Worm (Caenorhabditis elegans) whole organism, L4 larva: Measurements from ENCODE around the gene K11H3.5.

Source experiments
- D1046.2 ChIP-seq: fragments of 200-800 bp; sonication (Bioruptor generic); IDR thresholded peaks from 2 replicates; pipeline ENCODE4 v1.3.6; 2022; ENCODE audit warnings: missing genetic modification characterization, missing compliant biosample characterization
- T20F7.1 ChIP-seq: fragments of 200-800 bp; sonication (Bioruptor generic); optimal IDR thresholded peaks from 2 replicates; lab custom pipeline; 2018; ENCODE audit warnings: mild to moderate bottlenecking, missing genetic modification characterization, missing compliant biosample characterization
- Y75B8A.6 ChIP-seq: fragments of 200-800 bp; sonication (Bioruptor generic); IDR thresholded peaks from 2 replicates; pipeline ENCODE4 v1.3.6; 2022; ENCODE audit warnings: missing genetic modification reagents, missing genetic modification characterization, missing compliant biosample characterization
- aha-1 ChIP-seq: fragments of 150-350 bp; peaks from one replicate; lab custom pipeline; 2014; ENCODE audit warnings: missing biosample characterization, missing genetic modification characterization
- ama-1 ChIP-seq: fragments of 150-350 bp; optimal IDR thresholded peaks from 2 replicates; lab custom pipeline; 2014; ENCODE audit warnings: inconsistent platforms, mixed read lengths
- attf-4 ChIP-seq: sonication (generic microtip); optimal IDR thresholded peaks from 3 replicates; lab custom pipeline; 2017; ENCODE audit warnings: missing biosample characterization, missing genetic modification characterization
- ceh-28 ChIP-seq: fragments of 150-350 bp; optimal IDR thresholded peaks from 2 replicates; lab custom pipeline; 2014; ENCODE audit warnings: missing biosample characterization, missing genetic modification reagents, missing genetic modification characterization
- ctbp-1 ChIP-seq: fragments of 200-800 bp; sonication (Bioruptor generic); IDR thresholded peaks from 2 replicates; pipeline ENCODE4 v1.3.6; 2022; ENCODE audit warnings: missing genetic modification reagents, missing genetic modification characterization, missing compliant biosample characterization
- daf-16 ChIP-seq, 3 experiments: sonication (generic microtip); optimal IDR thresholded peaks; 2 replicates each; lab custom pipeline; 2016 to 2017; ENCODE audit warnings: missing genetic modification characterization in 3 of 3, missing genetic modification reagents in 3 of 3, mild to moderate bottlenecking in 2 of 3, missing compliant biosample characterization in 2 of 3, missing biosample characterization in 1 of 3, moderate library complexity in 1 of 3
- dmd-6 ChIP-seq: fragments of 200-800 bp; sonication (Bioruptor generic); IDR thresholded peaks from 2 replicates; pipeline ENCODE4 v1.3.6; 2022; ENCODE audit warnings: missing genetic modification reagents, missing genetic modification characterization, missing compliant biosample characterization
- dpl-1 ChIP-seq: fragments of 150-350 bp; optimal IDR thresholded peaks from 2 replicates; lab custom pipeline; 2014; ENCODE audit warnings: missing biosample characterization, missing genetic modification reagents, missing genetic modification characterization
- dve-1 ChIP-seq: sonication (generic microtip); optimal IDR thresholded peaks from 2 replicates; lab custom pipeline; 2017; ENCODE audit warnings: antibody characterized with exemption, mild to moderate bottlenecking, missing genetic modification characterization, missing compliant biosample characterization; ENCODE audit not compliant: insufficient read depth
- hlh-11 ChIP-seq: fragments of 200-800 bp; sonication (Bioruptor generic); optimal IDR thresholded peaks from 2 replicates; lab custom pipeline; 2018; ENCODE audit warnings: mild to moderate bottlenecking, missing genetic modification characterization, missing compliant biosample characterization
- hlh-30 ChIP-seq: sonication (generic microtip); optimal IDR thresholded peaks from 2 replicates; lab custom pipeline; 2017; ENCODE audit warnings: antibody characterized with exemption, mild to moderate bottlenecking, missing genetic modification characterization, missing compliant biosample characterization; ENCODE audit not compliant: insufficient read depth
- lim-7 ChIP-seq: fragments of 200-800 bp; sonication (Bioruptor generic); IDR thresholded peaks from 2 replicates; pipeline ENCODE4 v1.3.6; 2022; ENCODE audit warnings: missing genetic modification characterization, missing compliant biosample characterization
- lin-1 ChIP-seq: fragments of 200-800 bp; sonication (Bioruptor generic); IDR thresholded peaks from 2 replicates; pipeline ENCODE4 v1.3.6; 2022; ENCODE audit warnings: missing genetic modification reagents, missing genetic modification characterization, missing compliant biosample characterization
- lin-38 ChIP-seq: fragments of 200-800 bp; sonication (Bioruptor generic); IDR thresholded peaks from 2 replicates; pipeline ENCODE4 v1.3.6; 2022; ENCODE audit warnings: missing genetic modification reagents, missing genetic modification characterization, missing compliant biosample characterization
- lsy-2 ChIP-seq, 2 experiments: fragments of 150-350 bp in 1 of 2; sonication (generic microtip) in 1 of 2; optimal IDR thresholded peaks; 2 replicates each; lab custom pipeline; 2014 to 2017; ENCODE audit warnings: missing biosample characterization in 2 of 2, missing genetic modification characterization in 2 of 2
- mdl-1 ChIP-seq, 2 experiments: fragments of 150-350 bp in 1 of 2; sonication (generic microtip) in 1 of 2; optimal IDR thresholded peaks; 2 replicates each; lab custom pipeline; 2014 to 2017; ENCODE audit warnings: missing biosample characterization in 2 of 2, missing genetic modification characterization in 2 of 2
- mep-1 ChIP-seq: fragments of 150-350 bp; sonication (generic microtip); optimal IDR thresholded peaks from 3 replicates; lab custom pipeline; 2014; ENCODE audit warnings: missing biosample characterization, missing genetic modification characterization
- mes-2 ChIP-seq: sonication (generic microtip); optimal IDR thresholded peaks from 2 replicates; lab custom pipeline; 2016; ENCODE audit warnings: missing genotype, mild to moderate bottlenecking, missing genetic modification characterization, missing compliant biosample characterization; ENCODE audit not compliant: poor library complexity, severe bottlenecking
- mxl-2 ChIP-seq: fragments of 200-800 bp; sonication (Bioruptor generic); conservative IDR thresholded peaks from 2 replicates; pipeline ENCODE4 v1.3.6; 2022; ENCODE audit warnings: missing genetic modification reagents, missing genetic modification characterization, missing compliant biosample characterization
- nhr-111 ChIP-seq: fragments of 200-800 bp; sonication (Bioruptor generic); optimal IDR thresholded peaks from 2 replicates; lab custom pipeline; 2018; ENCODE audit warnings: mild to moderate bottlenecking, missing genetic modification characterization, missing compliant biosample characterization
- nhr-6 ChIP-seq: fragments of 150-350 bp; optimal IDR thresholded peaks from 2 replicates; lab custom pipeline; 2014; ENCODE audit warnings: missing biosample characterization, missing genetic modification characterization
- nhr-77 ChIP-seq: fragments of 150-350 bp; optimal IDR thresholded peaks from 2 replicates; lab custom pipeline; 2014; ENCODE audit warnings: missing biosample characterization, missing genetic modification characterization
- pha-4 ChIP-seq, 2 experiments: fragments of 150-350 bp in 1 of 2; fragments of 200-800 bp in 1 of 2; sonication (Bioruptor generic) in 1 of 2; IDR thresholded peaks in 1 of 2; optimal IDR thresholded peaks in 1 of 2; 2 replicates each; pipeline versions ENCODE4 v1.3.6 to Lab custom; 2014 to 2022; ENCODE audit warnings: missing genetic modification characterization in 2 of 2, missing genetic modification reagents in 2 of 2, missing biosample characterization in 1 of 2, missing compliant biosample characterization in 1 of 2
- rbr-2 ChIP-seq: sonication (generic microtip); optimal IDR thresholded peaks from 2 replicates; lab custom pipeline; 2016; ENCODE audit warnings: missing genotype, missing genetic modification characterization, missing compliant biosample characterization
- saeg-2 ChIP-seq: fragments of 200-800 bp; sonication (Bioruptor generic); IDR thresholded peaks from 2 replicates; pipeline ENCODE4 v1.3.6; 2022; ENCODE audit warnings: missing genetic modification reagents, missing genetic modification characterization, missing compliant biosample characterization
- spr-1 ChIP-seq: sonication (generic microtip); optimal IDR thresholded peaks from 2 replicates; lab custom pipeline; 2016; ENCODE audit warnings: mild to moderate bottlenecking, missing genetic modification characterization, missing compliant biosample characterization
- spr-3 ChIP-seq: fragments of 200-800 bp; sonication (Bioruptor generic); optimal IDR thresholded peaks from 2 replicates; lab custom pipeline; 2018; ENCODE audit warnings: mild to moderate bottlenecking, missing genetic modification characterization, missing compliant biosample characterization
- unc-130 ChIP-seq: sonication (generic microtip); optimal IDR thresholded peaks from 2 replicates; lab custom pipeline; 2016; ENCODE audit warnings: missing genetic modification reagents, missing genetic modification characterization, missing compliant biosample characterization
- unc-62 ChIP-seq, 3 experiments: fragments of 150-350 bp in 1 of 3; sonication (generic microtip); optimal IDR thresholded peaks in 2 of 3; peaks in 1 of 3; 1 replicate in 1 of 3; 2 replicates in 2 of 3; lab custom pipeline; 2014 to 2017; ENCODE audit warnings: missing biosample characterization in 3 of 3, missing genetic modification characterization in 3 of 3, missing genetic modification reagents in 3 of 3, missing genotype in 1 of 3
- zip-11 ChIP-seq: fragments of 200-800 bp; sonication (Bioruptor generic); IDR thresholded peaks from 2 replicates; pipeline ENCODE4 v1.3.6; 2022; ENCODE audit warnings: missing genetic modification characterization, missing compliant biosample characterization
- ztf-11 ChIP-seq: fragments of 150-350 bp; optimal IDR thresholded peaks from 2 replicates; lab custom pipeline; 2014; ENCODE audit warnings: missing biosample characterization, missing genetic modification characterization
- ztf-7 ChIP-seq: fragments of 150-350 bp; optimal IDR thresholded peaks from 2 replicates; lab custom pipeline; 2014; ENCODE audit warnings: missing biosample characterization, missing genetic modification characterization

Gene K11H3.5

DNA sequence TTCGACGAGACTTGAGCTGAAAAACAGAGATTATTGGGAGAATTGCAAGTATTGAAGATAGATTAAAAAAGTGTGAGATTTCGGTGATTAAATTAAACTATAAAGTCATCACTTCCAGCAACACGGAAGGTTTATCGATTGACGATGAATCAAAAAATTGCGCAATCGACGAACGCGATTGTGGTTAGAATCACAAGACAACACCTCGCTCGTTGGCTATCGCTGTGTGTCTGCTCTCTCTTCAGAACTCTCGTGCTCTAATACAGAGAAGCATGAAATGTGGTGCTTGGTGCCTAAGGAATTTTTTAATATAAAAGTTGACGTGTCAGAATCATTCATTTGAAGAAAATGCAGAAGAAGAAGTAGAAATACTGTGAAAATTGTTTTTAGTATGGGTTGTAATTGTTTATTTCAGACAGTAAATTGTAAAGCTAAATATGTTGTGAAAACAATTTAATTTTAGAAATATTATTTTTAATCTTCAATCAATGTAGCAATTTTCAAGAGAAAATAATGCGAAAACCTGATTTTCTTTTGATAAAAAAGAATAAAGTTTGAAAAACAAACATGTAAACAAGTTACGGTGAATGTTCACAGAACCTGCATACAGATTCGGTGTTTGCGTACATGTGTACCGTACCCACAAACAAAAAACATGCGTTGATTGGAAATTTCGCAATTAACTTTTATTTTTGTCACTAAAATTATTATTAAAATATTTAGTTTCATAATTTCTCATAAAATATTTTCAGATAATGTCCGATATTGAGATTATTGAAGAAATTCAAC, 16.2 kb upstream of the K11H3.5 start, which contains the start of the genes ZK632.10 and ZK632.11:
Gene ZK632.10, minus strand, starts transcription at position 560 of the 789 bp plus-strand sequence.
Gene ZK632.11, plus strand, starts transcription at position 753 of the 789 bp plus-strand sequence.
- peak; percentile 40 for TF ChIP-seq dpl-1 (GFP tag; lab: Kevin White, UChicago)
- no peak for TF ChIP-seq Y75B8A.6
- TF ChIP-seq ztf-11 (tag; lab: Kevin White, UChicago): no peak
- TF ChIP-seq hlh-11 (tag; lab: Kevin White, UChicago): peak; percentile 26
- TF ChIP-seq spr-1 (tag; lab: Kevin White, UChicago): no peak
- peak; percentile 89 for TF ChIP-seq hlh-30 (tag; lab: Kevin White, UChicago)
- peak; percentile 16; the same call in 1 of the 2 replicates for TF ChIP-seq lim-7
- peak; percentile 28 for TF ChIP-seq ztf-7 (tag; lab: Kevin White, UChicago)
- peak; percentile 34 for TF ChIP-seq lin-38 (GFP tag; lab: Robert Waterston, UW)
- peak in 1 of 2 experiments; percentile 27 for TF ChIP-seq daf-16 (GFP tag; optimal IDR thresholded peaks at IDR 0.05; lab: Kevin White, UChicago)
- TF ChIP-seq daf-16 (tag; optimal IDR thresholded peaks at IDR 0.05; lab: Kevin White, UChicago): peak; percentile 93
- peak; percentile 6 for TF ChIP-seq rbr-2 (tag; lab: Kevin White, UChicago)
- TF ChIP-seq mes-2 (tag; lab: Kevin White, UChicago): peak; percentile 80
- TF ChIP-seq unc-62 (GFP tag; optimal IDR thresholded peaks at IDR 0.05 in 1 of 2; lab: Kevin White, UChicago): peak in 1 of 2 experiments; percentile 74
- no peak for TF ChIP-seq unc-62 (tag; optimal IDR thresholded peaks at IDR 0.05; lab: Kevin White, UChicago)
- TF ChIP-seq nhr-77 (tag; lab: Kevin White, UChicago): no peak
- peak; percentile 32 for TF ChIP-seq T20F7.1
- peak; percentile 44 for TF ChIP-seq dve-1 (tag; lab: Kevin White, UChicago)
- no peak for TF ChIP-seq D1046.2
- TF ChIP-seq ctbp-1 (GFP tag; lab: Robert Waterston, UW): 0 out of 2 replicates have a peak, but pooled peaks have one; percentile 28
- no peak for TF ChIP-seq ama-1 (lab: Kevin White, UChicago)
- no peak for TF ChIP-seq pha-4 (GFP tag; IDR thresholded peaks at IDR 0.05; lab: Robert Waterston, UW)
- TF ChIP-seq pha-4 (tag; optimal IDR thresholded peaks at IDR 0.05; lab: Kevin White, UChicago): peak; percentile 87
- TF ChIP-seq mep-1 (tag; lab: Kevin White, UChicago): peak; percentile 53
- no peak for TF ChIP-seq nhr-111
- peak; percentile 61 to 98 for TF ChIP-seq lsy-2 (tag; optimal IDR thresholded peaks at IDR 0.05; lab: Kevin White, UChicago)
- peak; percentile 52 for TF ChIP-seq dmd-6 (GFP tag; lab: Robert Waterston, UW)
- TF ChIP-seq mdl-1 (tag; optimal IDR thresholded peaks at IDR 0.05; lab: Kevin White, UChicago): peak; percentile 35 to 72
- peak; percentile 56 for TF ChIP-seq unc-130 (GFP tag; lab: Kevin White, UChicago)
- 0 out of 2 replicates have a peak, but pooled peaks have one; percentile 7 for TF ChIP-seq lin-1 (GFP tag; lab: Robert Waterston, UW)

DNA sequence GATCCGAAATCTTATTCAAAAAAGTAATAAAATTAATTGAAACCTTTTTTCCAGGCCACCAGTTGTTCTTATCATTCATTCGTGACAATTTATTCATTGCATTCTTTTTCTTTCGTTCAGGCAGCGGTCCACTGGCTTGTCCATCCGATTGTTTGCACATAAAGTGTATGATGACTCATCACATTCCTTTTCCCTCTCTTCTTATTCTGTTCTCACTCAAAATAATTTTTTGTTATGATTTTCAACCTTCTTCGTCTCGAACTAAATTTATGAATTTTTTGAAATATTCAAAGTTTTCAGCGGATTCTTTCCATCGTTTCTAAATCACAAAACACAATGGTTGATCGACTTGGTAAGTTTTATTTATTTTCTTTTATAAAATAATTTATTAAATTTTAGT, 13.1 kb upstream of the K11H3.5 start, which contains the start of gene ZK632.12:
Gene ZK632.12, plus strand, starts transcription at position 301 of the 400 bp plus-strand sequence.
- TF ChIP-seq lin-38 (GFP tag; lab: Robert Waterston, UW) (no peak), lsy-2 (tag; optimal IDR thresholded peaks at IDR 0.05; lab: Kevin White, UChicago) (peak in 1 of 2 experiments; percentile 15), spr-3 (GFP tag; lab: Kevin White, UChicago) (no peak), pha-4 (GFP tag; IDR thresholded peaks at IDR 0.05; lab: Robert Waterston, UW) (no peak), pha-4 (tag; optimal IDR thresholded peaks at IDR 0.05; lab: Kevin White, UChicago) (peak; percentile 20), saeg-2 (no peak), dve-1 (tag; lab: Kevin White, UChicago) (peak; percentile 19), nhr-6 (tag; lab: Kevin White, UChicago) (peak; percentile 48), ceh-28 (tag; lab: Kevin White, UChicago) (no peak), mxl-2 (GFP tag; lab: Robert Waterston, UW) (no peak), zip-11 (GFP tag; lab: Robert Waterston, UW) (no peak), aha-1 (tag; lab: Kevin White, UChicago) (peak; percentile 33), attf-4 (tag; lab: Kevin White, UChicago) (no peak)
